Fruit fly (Drosophila melanogaster) whole organism, prepupa: ENCODE results near the gene lectin-37Db.

Experiments used
- Blimp-1 ChIP-seq: fragments of 200-800 bp; sonication (Bioruptor generic); optimal IDR thresholded peaks from 3 replicates; lab custom pipeline; 2017; ENCODE audit warnings: missing biosample characterization, missing genetic modification characterization, mild to moderate bottlenecking, moderate library complexity, missing genetic modification reagents
- CG10631 ChIP-seq: fragments of 200-800 bp; sonication (Bioruptor generic); optimal IDR thresholded peaks from 2 replicates; lab custom pipeline; 2016; ENCODE audit warnings: missing biosample characterization, missing genetic modification characterization
- CG11294 ChIP-seq: fragments of 200-800 bp; sonication (Bioruptor generic); IDR thresholded peaks from 2 replicates; pipeline ENCODE4 v1.3.6; 2022; ENCODE audit warnings: missing biosample characterization, missing genetic modification characterization
- CG11762 ChIP-seq: fragments of 200-800 bp; sonication (Bioruptor generic); optimal IDR thresholded peaks from 3 replicates; lab custom pipeline; 2016; ENCODE audit warnings: missing biosample characterization, missing genetic modification characterization; ENCODE audit not compliant: insufficient read depth
- CG1621 ChIP-seq: fragments of 200-800 bp; sonication (Bioruptor generic); optimal IDR thresholded peaks from 3 replicates; lab custom pipeline; 2018; ENCODE audit warnings: missing biosample characterization, mild to moderate bottlenecking, missing genetic modification characterization
- CG3032 ChIP-seq: fragments of 200-800 bp; optimal IDR thresholded peaks from 2 replicates; lab custom pipeline; 2019; ENCODE audit warnings: missing biosample characterization, mild to moderate bottlenecking, missing genetic modification characterization, moderate library complexity
- CG31627 ChIP-seq: fragments of 200-800 bp; sonication (Bioruptor generic); optimal IDR thresholded peaks from 3 replicates; lab custom pipeline; 2016; ENCODE audit warnings: missing biosample characterization, missing genetic modification characterization
- CG32006 ChIP-seq: fragments of 200-800 bp; sonication (Bioruptor generic); optimal IDR thresholded peaks from 3 replicates; lab custom pipeline; 2017; ENCODE audit warnings: missing biosample characterization, mild to moderate bottlenecking, missing genetic modification characterization
- CG3919 ChIP-seq: fragments of 200-800 bp; sonication (Bioruptor generic); optimal IDR thresholded peaks from 3 replicates; lab custom pipeline; 2016; ENCODE audit warnings: missing biosample characterization, missing genetic modification characterization
- CG6163 ChIP-seq: fragments of 200-800 bp; sonication (Bioruptor generic); IDR thresholded peaks from 3 replicates; pipeline ENCODE4 v1.3.6; 2022; ENCODE audit warnings: missing biosample characterization, missing genetic modification characterization
- CG6276 ChIP-seq: fragments of 200-800 bp; sonication (Bioruptor generic); optimal IDR thresholded peaks from 2 replicates; lab custom pipeline; 2017; ENCODE audit warnings: missing biosample characterization, mild to moderate bottlenecking, missing genetic modification characterization
- CG6792 ChIP-seq: fragments of 200-800 bp; sonication (Bioruptor generic); optimal IDR thresholded peaks from 3 replicates; lab custom pipeline; 2016; ENCODE audit warnings: missing biosample characterization, missing genetic modification characterization
- CG6808 ChIP-seq: fragments of 200-800 bp; sonication (Bioruptor generic); optimal IDR thresholded peaks from 3 replicates; lab custom pipeline; 2017; ENCODE audit warnings: missing biosample characterization, missing genetic modification characterization, mild to moderate bottlenecking, moderate library complexity, missing genetic modification reagents
- CG6854 ChIP-seq: fragments of 200-800 bp; sonication (Bioruptor generic); optimal IDR thresholded peaks from 2 replicates; lab custom pipeline; 2017; ENCODE audit warnings: missing biosample characterization, mild to moderate bottlenecking, missing genetic modification characterization
- CG7368 ChIP-seq: fragments of 200-800 bp; sonication (Bioruptor generic); optimal IDR thresholded peaks from 3 replicates; lab custom pipeline; 2016; ENCODE audit warnings: missing biosample characterization, missing genetic modification characterization
- CG8119 ChIP-seq: fragments of 200-800 bp; sonication (Bioruptor generic); IDR thresholded peaks from 3 replicates; pipeline ENCODE4 v1.3.6; 2022; ENCODE audit warnings: missing biosample characterization, missing genetic modification characterization
- CG8319 ChIP-seq: fragments of 200-800 bp; sonication (Bioruptor generic); optimal IDR thresholded peaks from 3 replicates; lab custom pipeline; 2016; ENCODE audit warnings: missing biosample characterization, missing genetic modification characterization
- CG8632 ChIP-seq: fragments of 200-800 bp; sonication (Bioruptor generic); optimal IDR thresholded peaks from 3 replicates; lab custom pipeline; 2016; ENCODE audit warnings: missing biosample characterization, missing genetic modification characterization
- CG9139 ChIP-seq: fragments of 200-800 bp; sonication (Bioruptor generic); optimal IDR thresholded peaks from 3 replicates; lab custom pipeline; 2017; ENCODE audit warnings: missing biosample characterization, mild to moderate bottlenecking, missing genetic modification characterization
- Eip78C ChIP-seq: fragments of 200-800 bp; sonication (Bioruptor generic); peaks from one replicate; lab custom pipeline; 2016; ENCODE audit warnings: missing biosample characterization, missing genetic modification characterization
- Eip93F ChIP-seq: fragments of 200-800 bp; sonication (Bioruptor generic); optimal IDR thresholded peaks from 2 replicates; lab custom pipeline; 2016; ENCODE audit warnings: missing biosample characterization, mild to moderate bottlenecking, missing genetic modification characterization
- Ets21C ChIP-seq: fragments of 200-800 bp; sonication (Bioruptor generic); optimal IDR thresholded peaks from 3 replicates; lab custom pipeline; 2016; ENCODE audit warnings: missing biosample characterization, missing genetic modification characterization
- Ets96B ChIP-seq: fragments of 200-800 bp; optimal IDR thresholded peaks from 2 replicates; lab custom pipeline; 2019; ENCODE audit warnings: missing biosample characterization, mild to moderate bottlenecking, missing genetic modification characterization, moderate library complexity
- Gug ChIP-seq: fragments of 200-800 bp; sonication (Bioruptor generic); IDR thresholded peaks from 2 replicates; pipeline ENCODE4 v1.3.6; 2022; ENCODE audit warnings: missing biosample characterization, missing genetic modification characterization
- Hr39 ChIP-seq: fragments of 200-800 bp; sonication (Bioruptor generic); optimal IDR thresholded peaks from 2 replicates; lab custom pipeline; 2016; ENCODE audit warnings: missing biosample characterization, missing genetic modification characterization
- Hr4 ChIP-seq: fragments of 200-800 bp; sonication (Bioruptor generic); optimal IDR thresholded peaks from 3 replicates; lab custom pipeline; 2016; ENCODE audit warnings: missing biosample characterization, missing genetic modification characterization
- Lpt ChIP-seq: fragments of 200-800 bp; sonication (Bioruptor generic); optimal IDR thresholded peaks from 3 replicates; lab custom pipeline; 2016; ENCODE audit warnings: missing biosample characterization, missing genetic modification characterization
- Met ChIP-seq: fragments of 200-800 bp; sonication (Bioruptor generic); optimal IDR thresholded peaks from 3 replicates; lab custom pipeline; 2016; ENCODE audit warnings: missing biosample characterization, missing genetic modification characterization
- OdsH ChIP-seq: fragments of 200-800 bp; sonication (Bioruptor generic); optimal IDR thresholded peaks from 3 replicates; lab custom pipeline; 2016; ENCODE audit warnings: missing biosample characterization, missing genetic modification characterization
- Sox102F ChIP-seq: fragments of 200-800 bp; sonication (Bioruptor generic); optimal IDR thresholded peaks from 2 replicates; lab custom pipeline; 2016; ENCODE audit warnings: missing biosample characterization, mild to moderate bottlenecking, missing genetic modification characterization
- Sox14 ChIP-seq: fragments of 200-800 bp; sonication (Bioruptor generic); optimal IDR thresholded peaks from 3 replicates; lab custom pipeline; 2016; ENCODE audit warnings: missing biosample characterization, missing genetic modification characterization
- Sox15 ChIP-seq: fragments of 200-800 bp; sonication (Bioruptor generic); optimal IDR thresholded peaks from 3 replicates; lab custom pipeline; 2016; ENCODE audit warnings: missing biosample characterization, missing genetic modification characterization
- achi ChIP-seq: fragments of 200-800 bp; sonication (Bioruptor generic); optimal IDR thresholded peaks from 3 replicates; lab custom pipeline; 2016; ENCODE audit warnings: missing biosample characterization, missing genetic modification characterization
- acj6 ChIP-seq: fragments of 200-800 bp; sonication (Bioruptor generic); optimal IDR thresholded peaks from 3 replicates; lab custom pipeline; 2016; ENCODE audit warnings: missing biosample characterization, missing genetic modification characterization
- dsx ChIP-seq: fragments of 200-800 bp; optimal IDR thresholded peaks from 3 replicates; lab custom pipeline; 2019; ENCODE audit warnings: missing biosample characterization, mild to moderate bottlenecking, missing genetic modification characterization, moderate library complexity; ENCODE audit not compliant: poor library complexity, severe bottlenecking
- eg ChIP-seq: fragments of 200-800 bp; sonication (Bioruptor generic); IDR thresholded peaks from 3 replicates; pipeline ENCODE4 v1.3.6; 2022; ENCODE audit warnings: missing biosample characterization, missing genetic modification characterization
- esn ChIP-seq: fragments of 200-800 bp; sonication (Bioruptor generic); optimal IDR thresholded peaks from 2 replicates; lab custom pipeline; 2016; ENCODE audit warnings: missing biosample characterization, mild to moderate bottlenecking, missing genetic modification characterization, moderate library complexity
- fd59A ChIP-seq: fragments of 200-800 bp; sonication (Bioruptor generic); optimal IDR thresholded peaks from 2 replicates; lab custom pipeline; 2017; ENCODE audit warnings: missing biosample characterization, mild to moderate bottlenecking, missing genetic modification characterization, missing genetic modification reagents
- fkh ChIP-seq: fragments of 200-800 bp; sonication (Bioruptor generic); optimal IDR thresholded peaks from 3 replicates; lab custom pipeline; 2017; ENCODE audit warnings: missing biosample characterization, mild to moderate bottlenecking, missing genetic modification characterization, moderate library complexity
- net ChIP-seq: fragments of 200-800 bp; sonication (Bioruptor generic); optimal IDR thresholded peaks from 3 replicates; lab custom pipeline; 2016; ENCODE audit warnings: missing biosample characterization, missing genetic modification characterization
- pdm3 ChIP-seq: fragments of 200-800 bp; sonication (Bioruptor generic); optimal IDR thresholded peaks from 3 replicates; lab custom pipeline; 2016; ENCODE audit warnings: missing biosample characterization, missing genetic modification characterization
- salr ChIP-seq, 2 experiments: fragments of 200-800 bp; sonication (Bioruptor generic); optimal IDR thresholded peaks; 3 replicates each; lab custom pipeline; 2016 to 2018; ENCODE audit warnings: missing biosample characterization in 2 of 2, missing genetic modification characterization in 2 of 2, mild to moderate bottlenecking in 1 of 2
- spab ChIP-seq: fragments of 200-800 bp; sonication (Bioruptor generic); optimal IDR thresholded peaks from 2 replicates; lab custom pipeline; 2017; ENCODE audit warnings: missing biosample characterization, mild to moderate bottlenecking, missing genetic modification characterization, missing genetic modification reagents
- ss ChIP-seq, 2 experiments: fragments of 200-800 bp; sonication (Bioruptor generic); optimal IDR thresholded peaks; 2 replicates in 1 of 2; 3 replicates in 1 of 2; lab custom pipeline; 2017 to 2018; ENCODE audit warnings: mild to moderate bottlenecking in 2 of 2, missing biosample characterization in 2 of 2, missing genetic modification characterization in 2 of 2, moderate library complexity in 1 of 2
- svp ChIP-seq: fragments of 200-800 bp; sonication (Bioruptor generic); peaks from one replicate; lab custom pipeline; 2016; ENCODE audit warnings: missing biosample characterization, missing genetic modification characterization

The lectin-37Db gene

DNA sequence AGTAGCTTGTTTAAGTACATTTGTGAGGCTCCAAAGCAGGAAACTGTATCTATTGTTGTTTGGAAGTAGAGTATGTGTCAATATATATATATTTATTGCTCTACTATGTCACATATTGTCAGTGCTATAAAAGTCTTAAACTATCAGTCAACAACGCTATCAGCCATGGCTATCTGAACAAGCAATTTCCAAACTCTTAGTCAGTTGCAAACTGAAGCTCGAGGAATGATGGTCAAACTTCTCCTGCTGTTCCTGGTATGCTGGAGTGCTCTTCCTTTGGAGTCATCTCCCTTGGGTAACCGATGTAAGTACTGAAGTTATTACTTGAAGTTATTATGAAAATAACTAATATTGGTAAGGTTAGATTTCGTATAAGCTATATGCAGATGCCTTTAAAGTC lies at the start of gene lectin-37Db:
TSS of gene lectin-37Db (plus strand) at position 204 of the 400 bp plus-strand sequence.
- TF ChIP-seq Ets21C (GFP tag; lab: Kevin White, UChicago) (no peak), Eip78C (no peak), Hr4 (no peak), Blimp-1 (GFP tag; lab: Kevin White, UChicago) (no peak), net (GFP tag; lab: Kevin White, UChicago) (no peak), Ets96B (no peak)

DNA sequence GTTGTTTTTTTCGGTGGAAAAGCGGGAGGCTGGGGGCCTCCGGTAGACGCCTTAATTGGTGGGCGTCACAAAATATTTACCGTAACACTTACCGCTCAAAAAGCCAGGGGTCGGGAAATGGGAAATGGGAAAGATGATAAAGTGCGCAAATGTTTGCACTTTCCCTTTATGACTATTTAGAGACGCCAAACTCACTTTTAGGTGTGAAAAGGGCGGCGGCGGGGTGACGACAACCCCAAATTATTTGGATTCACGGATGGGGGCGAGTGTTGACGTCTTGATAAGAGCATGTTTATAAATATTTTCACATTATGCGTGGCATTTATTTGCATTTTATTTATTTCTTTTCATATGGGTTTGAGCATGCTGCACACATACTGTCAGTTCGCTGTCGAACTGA lies 48.8 kb upstream of the lectin-37Db start, which contains the start of gene CG17349:
TSS of gene CG17349 (plus strand) at position 400 of the 400 bp plus-strand sequence.
- TF ChIP-seq CG31627 (GFP tag; lab: Kevin White, UChicago) (no peak), fkh (GFP tag; lab: Kevin White, UChicago) (peak; percentile 68)

DNA sequence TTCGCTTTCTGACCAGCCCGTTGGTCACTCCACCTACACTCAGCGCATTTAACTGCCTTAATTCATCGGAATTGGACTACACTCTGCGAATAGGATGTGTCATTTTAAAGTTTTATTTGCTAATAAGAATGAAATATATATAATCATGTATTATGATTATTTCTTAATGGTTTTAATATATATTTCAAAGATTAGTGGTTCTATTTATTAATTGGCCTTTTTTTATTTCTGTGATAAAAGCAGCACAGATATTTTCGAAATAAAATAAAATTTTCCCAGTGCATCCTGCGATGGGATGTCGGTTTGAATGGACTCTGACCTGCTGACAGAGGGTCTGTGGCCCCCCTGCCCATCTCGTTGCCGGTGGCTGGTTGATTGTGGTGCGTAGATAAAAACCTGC lies 45.1 kb upstream of the lectin-37Db start:
- no peak for TF ChIP-seq CG8319
- no peak for TF ChIP-seq eg (GFP tag; lab: Robert Waterston, UW)
- TF ChIP-seq CG1621 (tag; lab: Kevin White, UChicago), result no peak
- TF ChIP-seq Hr39 (GFP tag; lab: Kevin White, UChicago), result no peak
- peak; percentile 31 for TF ChIP-seq svp (GFP tag; lab: Kevin White, UChicago)
- no peak for TF ChIP-seq CG8119 (GFP tag; lab: Robert Waterston, UW)
- TF ChIP-seq net (GFP tag; lab: Kevin White, UChicago), result no peak
- no peak for TF ChIP-seq Eip93F (GFP tag; lab: Kevin White, UChicago)
- no peak for TF ChIP-seq CG11294 (GFP tag; lab: Robert Waterston, UW)

DNA sequence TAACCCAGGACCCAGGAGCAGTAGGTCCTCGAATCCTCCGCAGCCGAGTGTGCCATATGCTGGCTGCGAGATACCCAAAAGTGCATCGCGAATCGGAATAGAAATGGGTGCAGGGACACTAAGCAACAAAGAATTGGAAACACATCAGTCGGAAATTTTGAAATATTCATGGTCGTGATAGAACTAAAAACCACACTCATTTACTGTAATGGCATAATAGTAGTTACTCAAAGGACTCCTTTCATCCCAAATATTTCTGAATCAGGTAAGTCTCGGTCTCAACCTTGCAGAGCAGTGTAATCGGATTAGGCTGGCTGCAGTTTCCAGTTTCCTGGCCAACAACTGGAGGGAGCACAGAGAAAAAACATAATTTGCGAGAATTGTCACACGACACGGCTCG lies 42.7 kb upstream of the lectin-37Db start:
- peak; percentile 37 for TF ChIP-seq CG6792 (GFP tag; lab: Kevin White, UChicago)
- TF ChIP-seq CG9139 (GFP tag; lab: Kevin White, UChicago), result no peak
- TF ChIP-seq CG6854, result no peak
- peak; percentile 71 for TF ChIP-seq OdsH
- peak; percentile 49 for TF ChIP-seq acj6 (GFP tag; lab: Kevin White, UChicago)
- no peak for TF ChIP-seq fkh (GFP tag; lab: Kevin White, UChicago)
- peak; percentile 79 for TF ChIP-seq CG32006 (GFP tag; lab: Kevin White, UChicago)
- peak; percentile 68 for TF ChIP-seq Hr4
- peak; percentile 43 for TF ChIP-seq pdm3 (GFP tag; lab: Kevin White, UChicago)
- peak; percentile 72 for TF ChIP-seq achi
- peak; percentile 42 for TF ChIP-seq spab (GFP tag; lab: Kevin White, UChicago)
- peak; percentile 59 for TF ChIP-seq CG3919 (GFP tag; lab: Kevin White, UChicago)
- TF ChIP-seq Sox14 (GFP tag; lab: Kevin White, UChicago), result peak; percentile 51
- peak; percentile 17 to 45 for TF ChIP-seq ss (GFP tag; optimal IDR thresholded peaks at IDR 0.05; lab: Kevin White, UChicago)
- peak; percentile 15 for TF ChIP-seq Sox15
- peak; percentile 69 for TF ChIP-seq CG10631
- TF ChIP-seq Met, result peak; percentile 25
- peak; percentile 84 for TF ChIP-seq eg (GFP tag; lab: Robert Waterston, UW)
- TF ChIP-seq CG11762 (GFP tag; lab: Kevin White, UChicago), result peak; percentile 54
- TF ChIP-seq CG6808 (GFP tag; lab: Kevin White, UChicago), result peak; percentile 54
- peak; percentile 19 for TF ChIP-seq esn (GFP tag; lab: Kevin White, UChicago)
- TF ChIP-seq CG8319, result no peak
- TF ChIP-seq salr (GFP tag; optimal IDR thresholded peaks at IDR 0.05; lab: Kevin White, UChicago), result peak; percentile 53 to 61
- TF ChIP-seq CG8632 (GFP tag; lab: Kevin White, UChicago), result peak; percentile 8
- peak; percentile 52 for TF ChIP-seq fd59A
- peak; percentile 51 for TF ChIP-seq Lpt (GFP tag; lab: Kevin White, UChicago)
- TF ChIP-seq CG11294 (GFP tag; lab: Robert Waterston, UW), result peak; percentile 35; the same call in 1 of the 2 replicates
- peak; percentile 75 for TF ChIP-seq CG6276
- peak; percentile 35 for TF ChIP-seq CG7368
- no peak; the same call in 1 of the 2 replicates for TF ChIP-seq Gug (GFP tag; lab: Robert Waterston, UW)
- no peak for TF ChIP-seq Sox102F (GFP tag; lab: Kevin White, UChicago)
- peak; percentile 84 for TF ChIP-seq CG6163 (GFP tag; lab: Robert Waterston, UW)
- TF ChIP-seq CG3032 (tag; lab: Kevin White, UChicago), result peak; percentile 62
- peak; percentile 59 for TF ChIP-seq dsx
- TF ChIP-seq CG1621 (tag; lab: Kevin White, UChicago), result peak; percentile 26
- peak; percentile 24 for TF ChIP-seq Ets21C (GFP tag; lab: Kevin White, UChicago)
